Fruit fly (Drosophila melanogaster): ENCODE measurements around the gene CG6696.

The CG6696 gene

DNA sequence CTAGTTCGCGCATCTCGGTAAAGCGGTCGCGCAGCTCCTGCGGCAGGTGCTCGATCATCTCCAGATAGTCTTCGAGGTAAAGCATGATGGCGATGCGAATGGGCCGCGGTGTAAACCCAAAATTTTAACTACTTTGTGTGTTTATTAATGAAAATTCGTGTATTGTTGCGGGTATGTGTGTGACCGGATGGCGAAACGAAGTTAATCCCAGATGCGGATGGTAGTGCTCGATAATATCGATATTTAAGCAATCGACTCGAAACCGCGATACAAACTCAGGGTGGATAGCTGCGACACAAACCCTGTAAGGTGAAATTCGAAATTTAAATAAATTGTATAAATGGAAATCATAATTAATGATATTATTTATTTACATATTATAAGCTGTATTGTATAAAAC lies 9.1 kb downstream of the CG6696 start, which contains the start of gene Ing3 (continued):
- TF ChIP-seq lab (GFP tag; optimal IDR thresholded peaks at IDR 0.05) (no peak), CG4424 (GFP tag; optimal IDR thresholded peaks at IDR 0.05) (no peak), Lim3 (GFP tag; IDR thresholded peaks at IDR 0.05) (no peak)

DNA sequence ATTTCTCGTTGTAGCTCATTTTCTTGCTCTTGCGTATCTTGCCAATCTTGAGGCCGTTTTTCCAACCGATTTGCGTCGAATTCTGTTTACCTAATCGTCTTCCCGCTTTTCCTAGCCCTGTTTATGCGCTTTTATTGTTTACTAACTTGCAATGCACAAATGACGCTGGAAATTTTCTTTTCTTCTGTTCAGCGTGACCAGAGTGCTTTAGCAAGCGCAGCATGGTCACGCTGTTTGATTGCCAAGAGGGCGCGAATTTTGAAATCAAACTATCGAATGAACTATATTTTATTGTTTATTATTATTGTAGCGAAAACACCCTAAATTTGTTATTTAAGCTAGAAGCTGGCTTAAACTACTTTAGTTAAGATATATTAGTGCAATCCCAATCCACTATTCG lies 11.7 kb downstream of the CG6696 start, which contains the start of gene Hou:
TSS of gene Hou (minus strand) at position 193 of the 400 bp plus-strand sequence.
- TF ChIP-seq Abd-B (GFP tag; optimal IDR thresholded peaks at IDR 0.05) (no peak), CG17359 (tag; optimal IDR thresholded peaks at IDR 0.05) (peak; percentile 24), YL-1 (GFP tag; optimal IDR thresholded peaks at IDR 0.05) (peak; percentile 65), Sry-δ (GFP tag; optimal IDR thresholded peaks at IDR 0.05) (peak; percentile 49), CG13287 (GFP tag; IDR thresholded peaks at IDR 0.05; ENCODE audit: partially characterized antibody) (peak; percentile 79), CG9797 (GFP tag; optimal IDR thresholded peaks at IDR 0.05) (peak; percentile 86), Fer3 (tag; optimal IDR thresholded peaks at IDR 0.05) (no peak), CG17829 (tag; optimal IDR thresholded peaks at IDR 0.05) (peak; percentile 4), CG7928 (GFP tag; optimal IDR thresholded peaks at IDR 0.05) (no peak), Dll (GFP tag; IDR thresholded peaks at IDR 0.05; ENCODE audit: partially characterized antibody) (peak; percentile 63; the same call in 2 of the 4 replicates), Dref (GFP tag; IDR thresholded peaks at IDR 0.05) (peak; percentile 57), CG4617 (GFP tag; optimal IDR thresholded peaks at IDR 0.05; ENCODE audit: borderline replicate concordance) (peak; percentile 72), CG16813 (GFP tag; IDR thresholded peaks at IDR 0.05; ENCODE audit: partially characterized antibody) (peak; percentile 56; the same call in 2 of the 3 replicates), CG1603 (tag; optimal IDR thresholded peaks at IDR 0.05) (peak; percentile 42), sna (GFP tag; IDR thresholded peaks at IDR 0.05; ENCODE audit: partially characterized antibody) (peak; percentile 17; the same call in 1 of the 2 replicates), CG7987 (GFP tag; optimal IDR thresholded peaks at IDR 0.05) (no peak), phol (tag; optimal IDR thresholded peaks at IDR 0.05) (peak; percentile 7), CG42726 (GFP tag; IDR thresholded peaks at IDR 0.05; ENCODE audit: partially characterized antibody) (0 out of 2 replicates have a peak, but pooled peaks have one; percentile 51), ato (GFP tag; IDR thresholded peaks at IDR 0.05; ENCODE audit: partially characterized antibody) (0 out of 2 replicates have a peak, but pooled peaks have one; percentile 23), CG10543 (GFP tag; optimal IDR thresholded peaks at IDR 0.05) (no peak), crp (GFP tag; optimal IDR thresholded peaks at IDR 0.05) (peak in 1 of 2 experiments; percentile 6), CG1832 (GFP tag; optimal IDR thresholded peaks at IDR 0.05) (no peak), CG14710 (tag; optimal IDR thresholded peaks at IDR 0.05) (peak; percentile 34), CG31441 (GFP tag; IDR thresholded peaks at IDR 0.05) (no peak), CHES-1-like (GFP tag; optimal IDR thresholded peaks at IDR 0.05) (peak; percentile 11), CTCF (GFP tag; optimal IDR thresholded peaks at IDR 0.05) (peak; percentile 21), Xrp1 (GFP tag; IDR thresholded peaks at IDR 0.05) (no peak), CG15011 (GFP tag; optimal IDR thresholded peaks at IDR 0.05) (no peak), knrl (GFP tag; IDR thresholded peaks at IDR 0.05; ENCODE audit: partially characterized antibody) (peak; percentile 49; the same call in 1 of the 3 replicates), fd96Cb (tag; optimal IDR thresholded peaks at IDR 0.05) (no peak), CG6791 (GFP tag; IDR thresholded peaks at IDR 0.05; ENCODE audit: partially characterized antibody) (peak; percentile 53; the same call in 1 of the 3 replicates), CG2889 (GFP tag; IDR thresholded peaks at IDR 0.05) (no peak), vnd (GFP tag; IDR thresholded peaks at IDR 0.05; ENCODE audit: partially characterized antibody) (0 out of 3 replicates have a peak, but pooled peaks have one; percentile 40), gfzf (GFP tag; optimal IDR thresholded peaks at IDR 0.05) (peak; percentile 72), sr (GFP tag; IDR thresholded peaks at IDR 0.05) (no peak), Bgb (GFP tag; IDR thresholded peaks at IDR 0.05; ENCODE audit: partially characterized antibody) (peak; percentile 63), amos (GFP tag; IDR thresholded peaks at IDR 0.05; ENCODE audit: partially characterized antibody) (peak; percentile 58), MESR4 (GFP tag; optimal IDR thresholded peaks at IDR 0.05) (peak; percentile 80), E2f2 (GFP tag; IDR thresholded peaks at IDR 0.05) (peak; percentile 94), Sin3A (optimal IDR thresholded peaks at IDR 0.05) (peak; percentile 21), CG2116 (GFP tag; optimal IDR thresholded peaks at IDR 0.05) (peak; percentile 22), zen2 (GFP tag; IDR thresholded peaks at IDR 0.05; ENCODE audit: partially characterized antibody) (peak; percentile 19; the same call in 2 of the 3 replicates), NfI (GFP tag; optimal IDR thresholded peaks at IDR 0.05) (no peak), pzg (GFP tag; optimal IDR thresholded peaks at IDR 0.05) (peak; percentile 71)

Measured in whole organism, embryonic.